Worm (Caenorhabditis elegans): ENCODE measurements around the gene W06G6.11.

Gene W06G6.11

DNA sequence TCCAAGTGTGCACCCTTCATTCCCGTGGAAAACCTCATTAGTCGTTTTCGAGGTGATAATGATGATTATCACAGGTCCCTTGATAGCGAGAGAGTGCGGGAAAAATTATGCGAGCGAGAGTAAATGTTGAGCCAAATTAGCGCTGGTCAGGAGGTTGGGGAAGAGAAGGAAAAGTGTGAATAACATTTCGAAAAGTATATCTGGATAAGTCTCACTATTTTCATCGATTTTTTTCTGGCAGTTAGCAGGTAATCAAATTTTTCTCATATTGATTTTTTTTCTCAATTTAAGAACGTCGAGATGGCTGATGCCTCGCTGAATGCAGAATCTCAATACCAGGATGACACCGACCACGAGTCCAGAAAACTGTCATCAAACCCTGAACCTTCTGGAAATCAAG is 20.1 kb downstream of the W06G6.11 start, which contains the start of gene W06G6.2:
Gene W06G6.2, plus strand, starts transcription at position 301 of the 400 bp plus-strand sequence.
- TF ChIP-seq nhr-76 (tag; optimal IDR thresholded peaks at IDR 0.05) (no peak), pha-4 (tag; optimal IDR thresholded peaks at IDR 0.05) (no peak), sptf-1 (tag; optimal IDR thresholded peaks at IDR 0.05) (no peak), nhr-237 (tag; optimal IDR thresholded peaks at IDR 0.05) (no peak), mab-5 (tag; optimal IDR thresholded peaks at IDR 0.05) (no peak), ztf-11 (tag; optimal IDR thresholded peaks at IDR 0.05) (no peak), cnd-1 (tag; optimal IDR thresholded peaks at IDR 0.05) (no peak), ceh-39 (tag; optimal IDR thresholded peaks at IDR 0.05) (no peak), blmp-1 (tag; optimal IDR thresholded peaks at IDR 0.05) (no peak), nhr-12 (tag; optimal IDR thresholded peaks at IDR 0.05) (no peak), ces-1 (GFP tag; optimal IDR thresholded peaks at IDR 0.05) (no peak), lsy-2 (tag; optimal IDR thresholded peaks at IDR 0.05) (no peak), sem-2 (GFP tag; optimal IDR thresholded peaks at IDR 0.05) (no peak), drap-1 (GFP tag; optimal IDR thresholded peaks at IDR 0.05) (no peak), snpc-4 (tag; optimal IDR thresholded peaks at IDR 0.05) (no peak), tbx-8 (GFP tag; optimal IDR thresholded peaks at IDR 0.05) (no peak), bed-3 (GFP tag; optimal IDR thresholded peaks at IDR 0.05) (no peak)

DNA sequence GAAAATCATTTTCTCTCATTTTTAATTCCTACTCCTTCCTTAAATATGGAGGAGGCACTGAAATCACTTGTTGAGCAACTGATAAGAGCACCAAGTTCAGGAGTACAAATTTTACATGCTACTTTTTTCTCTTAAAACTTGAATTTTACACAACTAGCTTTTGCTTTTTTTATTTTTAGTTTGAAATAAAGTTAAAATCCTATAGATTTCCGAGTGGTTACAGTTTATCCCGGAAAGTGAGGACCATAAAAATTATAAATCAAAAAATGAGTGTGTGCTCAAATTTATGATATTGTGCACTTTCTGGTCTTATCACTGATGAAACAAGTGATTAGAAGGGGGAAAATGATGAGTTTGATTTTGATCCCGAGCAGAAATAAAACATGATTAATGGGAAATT is 21.1 kb downstream of the W06G6.11 start, which contains the start of gene oac-53:
Gene oac-53, minus strand, starts transcription at position 9 of the 400 bp plus-strand sequence.
- TF ChIP-seq nhr-28 (tag; optimal IDR thresholded peaks at IDR 0.05), result no peak
- no peak for TF ChIP-seq flh-1 (GFP tag; optimal IDR thresholded peaks at IDR 0.05)
- TF ChIP-seq elt-3 (tag; optimal IDR thresholded peaks at IDR 0.05), result no peak
- TF ChIP-seq sptf-1 (tag; optimal IDR thresholded peaks at IDR 0.05), result no peak
- TF ChIP-seq M03D4.4 (tag; optimal IDR thresholded peaks at IDR 0.05), result no peak
- no peak for TF ChIP-seq sem-2 (GFP tag; optimal IDR thresholded peaks at IDR 0.05)
- no peak for TF ChIP-seq zip-8 (tag; optimal IDR thresholded peaks at IDR 0.05)
- TF ChIP-seq snpc-4 (tag; optimal IDR thresholded peaks at IDR 0.05), result no peak
- no peak for TF ChIP-seq nhr-12 (tag; optimal IDR thresholded peaks at IDR 0.05)
- no peak for TF ChIP-seq drap-1 (GFP tag; optimal IDR thresholded peaks at IDR 0.05)
- TF ChIP-seq blmp-1 (tag; optimal IDR thresholded peaks at IDR 0.05), result no peak

DNA sequence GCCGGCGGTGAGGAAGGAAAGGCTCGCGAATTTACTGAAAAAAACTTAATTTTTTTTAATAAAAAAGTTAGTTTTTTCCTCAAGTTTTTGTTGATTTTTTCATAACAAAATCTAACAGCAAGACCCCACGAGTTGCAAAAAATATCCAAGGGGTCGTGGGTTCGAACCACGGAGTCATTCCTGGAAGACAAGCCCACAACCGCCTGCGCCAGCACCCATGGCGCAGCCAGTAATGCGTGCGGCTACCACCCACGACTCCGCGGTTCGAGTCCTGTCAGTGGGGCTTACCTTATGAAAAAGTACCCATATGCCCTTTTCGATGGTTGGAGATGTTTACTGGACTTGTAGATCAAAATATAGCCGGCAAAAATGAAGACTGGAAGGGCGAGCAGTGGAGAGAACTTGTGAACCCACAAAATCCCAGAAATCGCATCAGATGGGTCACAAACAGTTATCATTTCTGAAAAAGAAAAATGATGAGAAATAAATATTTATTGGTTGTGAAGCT is 26.3 kb downstream of the W06G6.11 start, which contains the start of gene Y70C5A.2:
Gene Y70C5A.2, minus strand, starts transcription at position 458 of the 508 bp plus-strand sequence.
- TF ChIP-seq ces-1 (GFP tag; optimal IDR thresholded peaks at IDR 0.05), result no peak
- no peak for TF ChIP-seq sem-2 (GFP tag; optimal IDR thresholded peaks at IDR 0.05)
- no peak for TF ChIP-seq nhr-237 (tag; optimal IDR thresholded peaks at IDR 0.05)
- no peak for TF ChIP-seq lsy-2 (tag; optimal IDR thresholded peaks at IDR 0.05)
- TF ChIP-seq flh-1 (GFP tag; optimal IDR thresholded peaks at IDR 0.05), result no peak
- TF ChIP-seq mab-5 (tag; optimal IDR thresholded peaks at IDR 0.05), result no peak
- no peak for TF ChIP-seq elt-3 (tag; optimal IDR thresholded peaks at IDR 0.05)
- TF ChIP-seq unc-120 (tag; optimal IDR thresholded peaks at IDR 0.05; ENCODE audit: poor library complexity, severe bottlenecking), result no peak
- no peak for TF ChIP-seq lin-32 (GFP tag; optimal IDR thresholded peaks at IDR 0.05)
- no peak for TF ChIP-seq hlh-1 (tag; optimal IDR thresholded peaks at IDR 0.05)
- no peak for TF ChIP-seq snpc-4 (tag; optimal IDR thresholded peaks at IDR 0.05)

DNA sequence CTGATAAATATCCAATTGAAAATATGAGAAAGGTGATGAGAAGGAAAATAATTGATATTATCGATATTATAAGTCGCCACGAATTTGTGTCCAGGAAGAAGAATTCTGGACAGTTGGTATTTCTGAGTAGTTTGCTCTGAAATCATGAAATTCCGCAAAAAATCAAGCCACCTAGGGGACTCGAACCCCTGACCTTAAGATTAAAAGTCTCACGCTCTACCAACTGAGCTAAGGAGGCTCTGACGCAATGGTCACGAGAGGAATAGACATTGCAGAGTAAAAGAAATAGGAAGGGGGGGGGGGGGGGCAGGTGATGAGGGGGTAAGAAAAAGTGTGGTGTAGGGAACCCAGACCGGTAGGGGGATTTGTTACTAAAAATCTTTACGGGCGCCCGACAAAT is 27.2 kb downstream of the W06G6.11 start:
- TF ChIP-seq M03D4.4 (tag; optimal IDR thresholded peaks at IDR 0.05), result peak; percentile 66
- peak; percentile 47 for TF ChIP-seq drap-1 (GFP tag; optimal IDR thresholded peaks at IDR 0.05)
- no peak for TF ChIP-seq lin-13 (tag; optimal IDR thresholded peaks at IDR 0.05)
- peak; percentile 17 for TF ChIP-seq flh-1 (GFP tag; optimal IDR thresholded peaks at IDR 0.05)
- TF ChIP-seq sptf-1 (tag; optimal IDR thresholded peaks at IDR 0.05), result peak; percentile 75
- peak; percentile 3 for TF ChIP-seq hlh-1 (tag; optimal IDR thresholded peaks at IDR 0.05)
- peak; percentile 51 for TF ChIP-seq cnd-1 (tag; optimal IDR thresholded peaks at IDR 0.05)
- TF ChIP-seq ztf-11 (tag; optimal IDR thresholded peaks at IDR 0.05), result no peak
- TF ChIP-seq nhr-237 (tag; optimal IDR thresholded peaks at IDR 0.05), result no peak
- TF ChIP-seq mls-2 (tag; optimal IDR thresholded peaks at IDR 0.05), result peak; percentile 14
- TF ChIP-seq sem-2 (GFP tag; optimal IDR thresholded peaks at IDR 0.05), result peak; percentile 36

DNA sequence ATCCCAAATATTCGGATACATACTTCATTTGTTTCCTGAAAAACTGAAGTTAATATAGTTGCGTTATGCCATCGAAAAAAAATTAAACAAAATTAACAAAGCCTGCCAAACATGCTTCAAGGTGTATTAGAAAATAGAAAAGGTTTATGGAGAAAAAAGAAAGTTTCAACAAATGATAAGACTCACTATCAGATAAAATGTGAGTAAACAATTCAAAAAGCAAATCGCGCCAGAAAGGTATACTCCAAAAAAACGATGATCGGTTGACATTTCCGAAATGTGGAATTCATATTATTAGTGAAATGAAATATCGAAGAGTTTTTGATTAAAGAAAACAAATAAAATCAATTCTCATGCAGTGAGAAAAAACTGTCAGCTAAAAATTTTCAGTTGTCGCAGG is 28.2 kb downstream of the W06G6.11 start, which contains the start of gene Y70C5A.3:
Gene Y70C5A.3, minus strand, starts transcription at position 50 of the 400 bp plus-strand sequence.
- TF ChIP-seq lsy-2 (tag; optimal IDR thresholded peaks at IDR 0.05), result no peak
- TF ChIP-seq drap-1 (GFP tag; optimal IDR thresholded peaks at IDR 0.05), result no peak
- TF ChIP-seq sptf-1 (tag; optimal IDR thresholded peaks at IDR 0.05), result no peak
- TF ChIP-seq zip-8 (tag; optimal IDR thresholded peaks at IDR 0.05), result no peak
- no peak for TF ChIP-seq mab-5 (tag; optimal IDR thresholded peaks at IDR 0.05)
- TF ChIP-seq mep-1 (tag; optimal IDR thresholded peaks at IDR 0.05), result no peak
- no peak for TF ChIP-seq nhr-237 (tag; optimal IDR thresholded peaks at IDR 0.05)
- no peak for TF ChIP-seq ceh-39 (tag; optimal IDR thresholded peaks at IDR 0.05)
- no peak for TF ChIP-seq nhr-28 (tag; optimal IDR thresholded peaks at IDR 0.05)
- TF ChIP-seq ceh-43 (GFP tag; optimal IDR thresholded peaks at IDR 0.05), result no peak
- no peak for TF ChIP-seq pha-4 (tag; optimal IDR thresholded peaks at IDR 0.05)
- TF ChIP-seq mls-2 (tag; optimal IDR thresholded peaks at IDR 0.05), result no peak
- TF ChIP-seq M03D4.4 (tag; optimal IDR thresholded peaks at IDR 0.05), result no peak
- TF ChIP-seq nhr-76 (tag; optimal IDR thresholded peaks at IDR 0.05), result no peak
- no peak for TF ChIP-seq unc-120 (tag; optimal IDR thresholded peaks at IDR 0.05; ENCODE audit: poor library complexity, severe bottlenecking)

All from whole organism, mixed stage, embryonic.